Fruit fly (Drosophila melanogaster) S2 (cell line): ENCODE measurements around the gene Sirt7.
A peak's percentile ranks its signal among the peaks of the same experiment; 100 is the strongest.

Experiments
- CG8478 ChIP-seq: fragments of >200 bp; optimal IDR thresholded peaks from 2 replicates; lab custom pipeline; 2018
- CTCF ChIP-seq, 2 experiments: fragments of >200 bp; optimal IDR thresholded peaks; 2 replicates each; lab custom pipeline; 2018

DNA sequence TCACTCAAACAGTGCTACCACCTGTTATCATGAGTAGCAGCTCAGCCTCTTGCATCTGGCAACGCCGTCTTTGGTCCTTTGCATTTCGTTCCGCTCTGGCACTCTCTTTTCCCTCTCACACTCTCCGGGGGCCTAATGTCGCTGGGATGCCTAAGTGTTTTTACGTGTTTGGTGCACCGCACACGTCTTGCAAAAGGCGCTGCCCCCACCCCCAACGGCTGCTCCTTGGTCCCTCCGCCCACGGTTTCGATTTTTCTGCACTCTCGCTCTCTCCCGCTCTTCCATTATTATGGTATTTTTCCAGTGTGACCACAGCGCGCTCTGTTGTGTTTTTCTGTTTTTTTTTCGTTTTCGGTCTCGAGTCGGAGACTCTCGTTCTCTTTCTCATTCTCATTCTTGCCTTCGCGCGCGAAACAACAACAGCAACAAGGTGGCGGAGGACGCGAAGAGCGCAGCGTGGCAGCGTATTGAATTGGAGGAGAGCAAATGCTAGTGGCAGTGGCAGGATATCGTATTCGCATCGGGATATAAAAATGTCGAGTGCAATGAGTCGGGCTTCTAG lies 32.3 kb downstream of the Sirt7 start:
- TF ChIP-seq CG8478 (no peak), CTCF (optimal IDR thresholded peaks at IDR 0.05; lab: Kevin White, UChicago) (peak in 1 of 2 experiments; percentile 35)
